Fruit fly (Drosophila melanogaster): Measurements from ENCODE around the gene CG4259.

Gene CG4259

dm6 chr2L:2162281-2162680 is 33.2 kb upstream of the CG4259 start:
- TF ChIP-seq woc (GFP tag; optimal IDR thresholded peaks at IDR 0.05) (no peak), Abd-B (GFP tag; optimal IDR thresholded peaks at IDR 0.05) (no peak), br (GFP tag; optimal IDR thresholded peaks at IDR 0.05) (no peak), tai (GFP tag; optimal IDR thresholded peaks at IDR 0.05) (no peak), N (GFP tag; optimal IDR thresholded peaks at IDR 0.05) (no peak), HLH106 (tag; optimal IDR thresholded peaks at IDR 0.05) (no peak), Myc (optimal IDR thresholded peaks at IDR 0.05) (no peak), Hr78 (GFP tag; optimal IDR thresholded peaks at IDR 0.05) (no peak), ey (GFP tag; optimal IDR thresholded peaks at IDR 0.05) (no peak), Hr83 (GFP tag; optimal IDR thresholded peaks at IDR 0.05; ENCODE audit: poor library complexity, severe bottlenecking) (peak; percentile 81), CrebA (GFP tag; optimal IDR thresholded peaks at IDR 0.05; ENCODE audit: borderline replicate concordance) (no peak), h (GFP tag; optimal IDR thresholded peaks at IDR 0.05) (peak; percentile 47), Hnf4 (GFP tag; optimal IDR thresholded peaks at IDR 0.05) (no peak), rgr (GFP tag; optimal IDR thresholded peaks at IDR 0.05) (no peak), CG9705 (GFP tag; optimal IDR thresholded peaks at IDR 0.05) (no peak), usp (GFP tag; optimal IDR thresholded peaks at IDR 0.05) (no peak), Mio (GFP tag; optimal IDR thresholded peaks at IDR 0.05) (no peak), OdsH (GFP tag; optimal IDR thresholded peaks at IDR 0.05) (no peak), lola (GFP tag; optimal IDR thresholded peaks at IDR 0.05) (no peak), Jra (GFP tag; optimal IDR thresholded peaks at IDR 0.05) (no peak), jim (GFP tag; optimal IDR thresholded peaks at IDR 0.05) (no peak), Dif (GFP tag; optimal IDR thresholded peaks at IDR 0.05; ENCODE audit: partially characterized antibody) (peak; percentile 48), brk (GFP tag; optimal IDR thresholded peaks at IDR 0.05) (peak; percentile 53), fru (GFP tag; optimal IDR thresholded peaks at IDR 0.05) (no peak), GATAd (GFP tag; optimal IDR thresholded peaks at IDR 0.05) (no peak), sage (GFP tag; optimal IDR thresholded peaks at IDR 0.05) (peak; percentile 0), Rel (GFP tag; optimal IDR thresholded peaks at IDR 0.05) (no peak), Rel (tag; optimal IDR thresholded peaks at IDR 0.05) (peak; percentile 58), dl (GFP tag; optimal IDR thresholded peaks at IDR 0.05; ENCODE audit: insufficient read depth in 1 of 2, partially characterized antibody in 2 of 2) (peak; percentile 29 to 36), Vsx2 (GFP tag; optimal IDR thresholded peaks at IDR 0.05; ENCODE audit: partially characterized antibody) (peak; percentile 67), sv (GFP tag; optimal IDR thresholded peaks at IDR 0.05) (no peak), pan (optimal IDR thresholded peaks at IDR 0.05) (no peak), Sp1 (GFP tag; optimal IDR thresholded peaks at IDR 0.05) (no peak), CG32264 (GFP tag; optimal IDR thresholded peaks at IDR 0.05) (no peak), foxo (GFP tag; optimal IDR thresholded peaks at IDR 0.05) (no peak), dmrt93B (GFP tag; optimal IDR thresholded peaks at IDR 0.05) (no peak), dsf (GFP tag; optimal IDR thresholded peaks at IDR 0.05; ENCODE audit: borderline replicate concordance) (no peak), Dfd (GFP tag; optimal IDR thresholded peaks at IDR 0.05) (no peak), psq (GFP tag; optimal IDR thresholded peaks at IDR 0.05) (peak; percentile 26)

dm6 chr2L:2161244-2162243 is 32.5 kb upstream of the CG4259 start:
- TF ChIP-seq Rel (GFP tag; optimal IDR thresholded peaks at IDR 0.05) (no peak), Rel (tag; optimal IDR thresholded peaks at IDR 0.05) (peak; percentile 74), Hr78 (GFP tag; optimal IDR thresholded peaks at IDR 0.05) (no peak), Dif (GFP tag; optimal IDR thresholded peaks at IDR 0.05; ENCODE audit: partially characterized antibody) (peak; percentile 75), CG9705 (GFP tag; optimal IDR thresholded peaks at IDR 0.05) (peak; percentile 6), fru (GFP tag; optimal IDR thresholded peaks at IDR 0.05) (peak; percentile 56), rgr (GFP tag; optimal IDR thresholded peaks at IDR 0.05) (peak; percentile 49), GATAd (GFP tag; optimal IDR thresholded peaks at IDR 0.05) (no peak), foxo (GFP tag; optimal IDR thresholded peaks at IDR 0.05) (peak in 1 of 2 experiments; percentile 70), br (GFP tag; optimal IDR thresholded peaks at IDR 0.05) (peak; percentile 19), Hr83 (GFP tag; optimal IDR thresholded peaks at IDR 0.05; ENCODE audit: poor library complexity, severe bottlenecking) (peak; percentile 66), brk (GFP tag; optimal IDR thresholded peaks at IDR 0.05) (no peak), N (GFP tag; optimal IDR thresholded peaks at IDR 0.05) (no peak), CG32264 (GFP tag; optimal IDR thresholded peaks at IDR 0.05) (peak; percentile 2), Sp1 (GFP tag; optimal IDR thresholded peaks at IDR 0.05) (peak; percentile 45), HLH106 (tag; optimal IDR thresholded peaks at IDR 0.05) (peak; percentile 47), h (GFP tag; optimal IDR thresholded peaks at IDR 0.05) (peak; percentile 52), OdsH (GFP tag; optimal IDR thresholded peaks at IDR 0.05) (peak; percentile 15), dl (GFP tag; optimal IDR thresholded peaks at IDR 0.05; ENCODE audit: insufficient read depth in 1 of 2, partially characterized antibody in 2 of 2) (peak; percentile 13 to 68), Myc (optimal IDR thresholded peaks at IDR 0.05) (peak; percentile 39), jim (GFP tag; optimal IDR thresholded peaks at IDR 0.05) (peak; percentile 41), pan (optimal IDR thresholded peaks at IDR 0.05) (no peak), sv (GFP tag; optimal IDR thresholded peaks at IDR 0.05) (peak; percentile 8), Abd-B (GFP tag; optimal IDR thresholded peaks at IDR 0.05) (no peak), Hnf4 (GFP tag; optimal IDR thresholded peaks at IDR 0.05) (peak; percentile 38), woc (GFP tag; optimal IDR thresholded peaks at IDR 0.05) (peak; percentile 89), CrebA (GFP tag; optimal IDR thresholded peaks at IDR 0.05; ENCODE audit: borderline replicate concordance) (no peak), Dfd (GFP tag; optimal IDR thresholded peaks at IDR 0.05) (no peak), psq (GFP tag; optimal IDR thresholded peaks at IDR 0.05) (peak; percentile 57), usp (GFP tag; optimal IDR thresholded peaks at IDR 0.05) (no peak), ey (GFP tag; optimal IDR thresholded peaks at IDR 0.05) (peak; percentile 53), sage (GFP tag; optimal IDR thresholded peaks at IDR 0.05) (no peak), dmrt93B (GFP tag; optimal IDR thresholded peaks at IDR 0.05) (peak; percentile 54), Jra (GFP tag; optimal IDR thresholded peaks at IDR 0.05) (peak; percentile 91)

All from whole organism, wandering third instar larva.